Fruit fly (Drosophila melanogaster) whole organism, embryonic: ENCODE data around the gene Arpc1.

ENCODE experiments used
- CG10431 ChIP-seq: fragments of 200-800 bp; sonication (Bioruptor generic); optimal IDR thresholded peaks from 3 replicates; lab custom pipeline; 2018; ENCODE audit warnings: missing biosample characterization, mild to moderate bottlenecking, missing genetic modification characterization
- CG10543 ChIP-seq: fragments of 200-800 bp; sonication (Bioruptor generic); optimal IDR thresholded peaks from 3 replicates; lab custom pipeline; 2017; ENCODE audit warnings: missing biosample characterization, mild to moderate bottlenecking, missing genetic modification characterization, moderate library complexity
- CG11695 ChIP-seq: fragments of 200-800 bp; sonication (Bioruptor generic); IDR thresholded peaks from 3 replicates; pipeline ENCODE4 v1.3.6; 2022; ENCODE audit warnings: missing biosample characterization, missing genetic modification characterization
- CG12219 ChIP-seq: fragments of 200-800 bp; sonication (Bioruptor generic); optimal IDR thresholded peaks from 3 replicates; lab custom pipeline; 2018; ENCODE audit warnings: missing biosample characterization, mild to moderate bottlenecking, missing genetic modification characterization
- CG13894 ChIP-seq: fragments of 200-800 bp; sonication (Bioruptor generic); optimal IDR thresholded peaks from 3 replicates; lab custom pipeline; 2018; ENCODE audit warnings: missing biosample characterization, mild to moderate bottlenecking, missing genetic modification characterization, moderate library complexity
- CG15011 ChIP-seq: fragments of 200-800 bp; sonication (Bioruptor generic); optimal IDR thresholded peaks from 3 replicates; lab custom pipeline; 2018; ENCODE audit warnings: missing biosample characterization, mild to moderate bottlenecking, missing genetic modification characterization
- CG15073 ChIP-seq: fragments of 200-800 bp; sonication (Bioruptor generic); optimal IDR thresholded peaks from 2 replicates; lab custom pipeline; 2016; ENCODE audit warnings: missing biosample characterization, missing genetic modification characterization
- CG15479 ChIP-seq: fragments of 200-800 bp; sonication (Bioruptor generic); optimal IDR thresholded peaks from 3 replicates; lab custom pipeline; 2019; ENCODE audit warnings: missing biosample characterization, mild to moderate bottlenecking, missing genetic modification characterization, moderate library complexity
- CG15514 ChIP-seq: fragments of 200-800 bp; sonication (Bioruptor generic); optimal IDR thresholded peaks from 3 replicates; lab custom pipeline; 2017; ENCODE audit warnings: missing biosample characterization, missing genetic modification characterization, mild to moderate bottlenecking, moderate library complexity, missing genetic modification reagents
- CG1602 ChIP-seq: fragments of 200-800 bp; sonication (Bioruptor generic); optimal IDR thresholded peaks from 3 replicates; lab custom pipeline; 2016; ENCODE audit warnings: missing biosample characterization, missing genetic modification characterization
- CG1603 ChIP-seq: fragments of 200-800 bp; sonication (Bioruptor generic); optimal IDR thresholded peaks from 2 replicates; lab custom pipeline; 2019; ENCODE audit warnings: missing biosample characterization, mild to moderate bottlenecking, missing genetic modification characterization, moderate library complexity
- CG18476 ChIP-seq: fragments of 200-800 bp; sonication (Bioruptor generic); optimal IDR thresholded peaks from 2 replicates; lab custom pipeline; 2016; ENCODE audit warnings: missing biosample characterization, mild to moderate bottlenecking, missing genetic modification characterization
- CG2120 ChIP-seq: fragments of 200-800 bp; sonication (Bioruptor generic); optimal IDR thresholded peaks from 3 replicates; lab custom pipeline; 2016; ENCODE audit warnings: missing biosample characterization, missing genetic modification characterization
- CG30431 ChIP-seq: fragments of 200-800 bp; sonication (Bioruptor generic); optimal IDR thresholded peaks from 2 replicates; lab custom pipeline; 2017; ENCODE audit warnings: missing biosample characterization, missing genetic modification characterization
- CG32772 ChIP-seq: fragments of 200-800 bp; sonication (Bioruptor generic); IDR thresholded peaks from 2 replicates; pipeline ENCODE4 v1.3.6; 2022; ENCODE audit warnings: missing biosample characterization, missing genetic modification characterization
- CG3407 ChIP-seq: fragments of 200-800 bp; sonication (Bioruptor generic); optimal IDR thresholded peaks from 2 replicates; lab custom pipeline; 2018; ENCODE audit warnings: missing biosample characterization, mild to moderate bottlenecking, missing genetic modification characterization
- CG42726 ChIP-seq: fragments of 200-800 bp; sonication (Bioruptor generic); IDR thresholded peaks from 2 replicates; pipeline ENCODE4 v1.3.6; 2022; ENCODE audit warnings: missing biosample characterization, missing genetic modification characterization; ENCODE audit not compliant: partially characterized antibody
- CG4424 ChIP-seq: fragments of 200-800 bp; sonication (Bioruptor generic); optimal IDR thresholded peaks from 3 replicates; lab custom pipeline; 2016; ENCODE audit warnings: missing biosample characterization, missing genetic modification characterization
- CG4617 ChIP-seq: fragments of 200-800 bp; sonication (Bioruptor generic); optimal IDR thresholded peaks from 3 replicates; lab custom pipeline; 2016; ENCODE audit warnings: missing biosample characterization, missing genetic modification characterization, borderline replicate concordance
- CG9215 ChIP-seq: fragments of 200-800 bp; sonication (Bioruptor generic); IDR thresholded peaks from 2 replicates; pipeline ENCODE4 v1.3.6; 2022; ENCODE audit warnings: missing biosample characterization, missing genetic modification characterization
- Chrac-16 ChIP-seq: fragments of 200-800 bp; sonication (Bioruptor generic); optimal IDR thresholded peaks from 3 replicates; lab custom pipeline; 2016; ENCODE audit warnings: missing biosample characterization, missing genetic modification characterization
- Dek ChIP-seq: fragments of 200-800 bp; sonication (Bioruptor generic); optimal IDR thresholded peaks from 3 replicates; lab custom pipeline; 2019; ENCODE audit warnings: missing biosample characterization, mild to moderate bottlenecking, missing genetic modification characterization, moderate library complexity
- Dref ChIP-seq: fragments of 200-800 bp; sonication (Bioruptor generic); IDR thresholded peaks from 2 replicates; pipeline ENCODE4 v1.3.6; 2022; ENCODE audit warnings: missing biosample characterization, missing genetic modification characterization
- Fer2 ChIP-seq: fragments of 200-800 bp; sonication (Bioruptor generic); optimal IDR thresholded peaks from 2 replicates; lab custom pipeline; 2018; ENCODE audit warnings: missing biosample characterization, mild to moderate bottlenecking, missing genetic modification characterization, moderate library complexity
- Max ChIP-seq: fragments of 200-800 bp; sonication (Bioruptor generic); optimal IDR thresholded peaks from 2 replicates; lab custom pipeline; 2016; ENCODE audit warnings: missing biosample characterization, mild to moderate bottlenecking, missing genetic modification characterization
- Meics ChIP-seq: fragments of 200-800 bp; sonication (Bioruptor generic); optimal IDR thresholded peaks from 2 replicates; lab custom pipeline; 2017; ENCODE audit warnings: missing biosample characterization, mild to moderate bottlenecking, missing genetic modification characterization
- Ptx1 ChIP-seq: fragments of 200-800 bp; sonication (Bioruptor generic); IDR thresholded peaks from 2 replicates; pipeline ENCODE4 v1.3.6; 2022; ENCODE audit warnings: missing biosample characterization, missing genetic modification characterization
- Scr ChIP-seq: fragments of 200-800 bp; sonication (Bioruptor generic); IDR thresholded peaks from 2 replicates; pipeline ENCODE4 v1.3.6; 2022; ENCODE audit warnings: missing biosample characterization, missing genetic modification characterization; ENCODE audit not compliant: partially characterized antibody
- Spps ChIP-seq: fragments of 200-800 bp; sonication (Bioruptor generic); optimal IDR thresholded peaks from 2 replicates; lab custom pipeline; 2018; ENCODE audit warnings: missing biosample characterization, mild to moderate bottlenecking, missing genetic modification characterization
- aop ChIP-seq: fragments of 200-800 bp; sonication (Bioruptor generic); IDR thresholded peaks from 2 replicates; pipeline ENCODE4 v1.3.6; 2022; ENCODE audit warnings: missing biosample characterization, missing genetic modification characterization
- ara ChIP-seq: fragments of 200-800 bp; sonication (Bioruptor generic); IDR thresholded peaks from 2 replicates; pipeline ENCODE4 v1.3.6; 2022; ENCODE audit warnings: missing biosample characterization, missing genetic modification characterization
- ash1 ChIP-seq: fragments of 200-800 bp; sonication (Bioruptor generic); optimal IDR thresholded peaks from 2 replicates; lab custom pipeline; 2018; ENCODE audit warnings: missing biosample characterization, mild to moderate bottlenecking, missing genetic modification characterization
- bab2 ChIP-seq: fragments of 200-800 bp; sonication (Bioruptor generic); optimal IDR thresholded peaks from 2 replicates; lab custom pipeline; 2016; ENCODE audit warnings: missing biosample characterization, missing genetic modification characterization
- cato ChIP-seq: fragments of 200-800 bp; sonication (Bioruptor generic); optimal IDR thresholded peaks from 2 replicates; lab custom pipeline; 2016; ENCODE audit warnings: missing biosample characterization, missing genetic modification characterization, borderline replicate concordance
- chinmo ChIP-seq: fragments of 200-800 bp; sonication (Bioruptor generic); IDR thresholded peaks from 4 replicates; pipeline ENCODE4 v1.3.6; 2022; ENCODE audit warnings: missing biosample characterization, missing genetic modification characterization; ENCODE audit not compliant: partially characterized antibody
- chn ChIP-seq: fragments of 200-800 bp; sonication (Bioruptor generic); optimal IDR thresholded peaks from 2 replicates; lab custom pipeline; 2016; ENCODE audit warnings: missing biosample characterization, missing genetic modification characterization
- en ChIP-seq: fragments of 200-800 bp; sonication (Bioruptor generic); optimal IDR thresholded peaks from 2 replicates; lab custom pipeline; 2016; ENCODE audit warnings: missing biosample characterization, missing genetic modification characterization
- gsb ChIP-seq: fragments of 200-800 bp; sonication (Bioruptor generic); IDR thresholded peaks from 2 replicates; pipeline ENCODE4 v1.3.6; 2022; ENCODE audit warnings: missing biosample characterization, missing genetic modification characterization
- ham ChIP-seq: fragments of 200-800 bp; sonication (Bioruptor generic); IDR thresholded peaks from 2 replicates; pipeline ENCODE4 v1.3.6; 2022; ENCODE audit warnings: missing biosample characterization, missing genetic modification characterization
- jigr1 ChIP-seq: fragments of 200-800 bp; sonication (Bioruptor generic); IDR thresholded peaks from 3 replicates; pipeline ENCODE4 v1.3.6; 2022; ENCODE audit warnings: missing biosample characterization, missing genetic modification characterization
- lov ChIP-seq, 2 experiments: fragments of 200-800 bp in 1 of 2; fragments of >200 bp in 1 of 2; sonication (Bioruptor generic) in 1 of 2; IDR thresholded peaks in 1 of 2; optimal IDR thresholded peaks in 1 of 2; 2 replicates in 1 of 2; 3 replicates in 1 of 2; pipeline versions ENCODE4 v1.3.6 to Lab custom; 2017 to 2022; ENCODE audit warnings: missing biosample characterization in 1 of 2, missing genetic modification characterization in 1 of 2
- pan ChIP-seq, 4 experiments: fragments of >200 bp in 3 of 4; fragments of 200-800 bp in 1 of 4; sonication (Bioruptor generic) in 1 of 4; optimal IDR thresholded peaks in 3 of 4; IDR thresholded peaks in 1 of 4; 2 replicates each; pipeline versions ENCODE4 v1.3.6 to Lab custom; 2017 to 2022; ENCODE audit warnings: missing biosample characterization in 2 of 4, missing genetic modification characterization in 2 of 4, mixed read lengths in 1 of 4
- pnt ChIP-seq: fragments of 200-800 bp; sonication (Bioruptor generic); optimal IDR thresholded peaks from 3 replicates; lab custom pipeline; 2016; ENCODE audit warnings: missing biosample characterization, missing genetic modification characterization
- pzg ChIP-seq: fragments of 200-800 bp; sonication (Bioruptor generic); optimal IDR thresholded peaks from 3 replicates; lab custom pipeline; 2018; ENCODE audit warnings: missing biosample characterization, mild to moderate bottlenecking, missing genetic modification characterization, moderate library complexity
- row ChIP-seq: fragments of 200-800 bp; sonication (Bioruptor generic); IDR thresholded peaks from 3 replicates; pipeline ENCODE4 v1.3.6; 2022; ENCODE audit warnings: missing biosample characterization, missing genetic modification characterization
- sens ChIP-seq: fragments of 200-800 bp; sonication (Bioruptor generic); peaks from one replicate; lab custom pipeline; 2016; ENCODE audit warnings: missing biosample characterization, missing genetic modification characterization
- shn ChIP-seq: fragments of 200-800 bp; sonication (Bioruptor generic); optimal IDR thresholded peaks from 3 replicates; lab custom pipeline; 2016; ENCODE audit warnings: missing biosample characterization, missing genetic modification characterization
- tin ChIP-seq: fragments of 200-800 bp; sonication (Bioruptor generic); optimal IDR thresholded peaks from 3 replicates; lab custom pipeline; 2016; ENCODE audit warnings: missing biosample characterization, missing genetic modification characterization
- tup ChIP-seq: fragments of 200-800 bp; sonication (Bioruptor generic); optimal IDR thresholded peaks from 2 replicates; lab custom pipeline; 2016; ENCODE audit warnings: missing biosample characterization, mild to moderate bottlenecking, missing genetic modification characterization, moderate library complexity
- unc-4 ChIP-seq: fragments of 200-800 bp; sonication (Bioruptor generic); IDR thresholded peaks from 2 replicates; pipeline ENCODE4 v1.3.6; 2022; ENCODE audit warnings: missing biosample characterization, missing genetic modification characterization; ENCODE audit not compliant: partially characterized antibody

Arpc1 gene

DNA sequence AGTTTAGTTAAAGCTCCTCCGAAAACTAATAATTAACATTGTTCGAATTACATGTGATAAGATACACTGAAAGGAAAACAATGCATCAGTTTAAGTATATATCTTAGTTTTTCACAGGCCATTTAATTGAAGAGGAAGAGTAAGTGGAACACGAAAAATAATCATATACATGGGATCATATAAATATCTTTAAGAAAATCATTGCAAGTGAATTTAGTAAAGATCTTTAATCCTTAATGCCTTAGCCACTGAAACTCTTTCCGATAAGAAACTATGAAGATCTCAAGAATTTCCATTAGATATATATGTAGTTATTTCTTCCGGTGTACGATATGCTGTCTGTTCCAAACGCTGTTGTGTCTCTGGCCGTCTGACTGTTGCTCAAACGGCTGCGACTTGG lies 50.9 kb downstream of the Arpc1 start (continued):
- TF ChIP-seq CG42726 (GFP tag; lab: Robert Waterston, UW), result no peak
- no peak for TF ChIP-seq CG32772
- TF ChIP-seq CG9215 (GFP tag; lab: Robert Waterston, UW), result no peak
- peak; percentile 11 for TF ChIP-seq Chrac-16 (GFP tag; lab: Kevin White, UChicago)
- no peak for TF ChIP-seq cato (GFP tag; lab: Kevin White, UChicago)
- TF ChIP-seq CG11695 (GFP tag; lab: Robert Waterston, UW), result no peak
- TF ChIP-seq CG15073, result no peak
- TF ChIP-seq Dref (GFP tag; lab: Robert Waterston, UW), result no peak
- TF ChIP-seq Fer2, result no peak
- no peak for TF ChIP-seq unc-4
- TF ChIP-seq CG1602 (GFP tag; lab: Kevin White, UChicago), result peak; percentile 53
- TF ChIP-seq ash1, result no peak
- TF ChIP-seq ham (GFP tag; lab: Robert Waterston, UW), result no peak
- peak; percentile 77 for TF ChIP-seq CG2120
- TF ChIP-seq tin (GFP tag; lab: Kevin White, UChicago), result peak; percentile 9
- TF ChIP-seq Meics (GFP tag; lab: Kevin White, UChicago), result peak; percentile 47
- TF ChIP-seq CG30431 (GFP tag; lab: Kevin White, UChicago), result peak; percentile 10
- TF ChIP-seq CG4617 (GFP tag; lab: Kevin White, UChicago), result no peak
- TF ChIP-seq jigr1 (GFP tag; lab: Robert Waterston, UW), result no peak
- TF ChIP-seq gsb (GFP tag; lab: Robert Waterston, UW), result no peak
- TF ChIP-seq CG10543 (GFP tag; lab: Kevin White, UChicago), result no peak
- TF ChIP-seq shn (GFP tag; lab: Kevin White, UChicago), result no peak
- TF ChIP-seq bab2 (GFP tag; lab: Kevin White, UChicago), result peak; percentile 51
- no peak for TF ChIP-seq Spps (tag; lab: Kevin White, UChicago)
- TF ChIP-seq CG15514 (GFP tag; lab: Kevin White, UChicago), result peak; percentile 10
- TF ChIP-seq pan (optimal IDR thresholded peaks at IDR 0.05; lab: Kevin White, UChicago), result no peak
- peak in 1 of 2 experiments; percentile 47 for TF ChIP-seq pan (GFP tag; optimal IDR thresholded peaks at IDR 0.05 in 1 of 2, IDR thresholded peaks at IDR 0.05 in 1 of 2)
- peak; percentile 12 for TF ChIP-seq pnt
- no peak for TF ChIP-seq pzg
- no peak for TF ChIP-seq lov (optimal IDR thresholded peaks at IDR 0.05; lab: Kevin White, UChicago)
- no peak for TF ChIP-seq lov (GFP tag; IDR thresholded peaks at IDR 0.05; lab: Robert Waterston, UW)
- no peak for TF ChIP-seq en
- peak; percentile 45 for TF ChIP-seq Max (GFP tag; lab: Kevin White, UChicago)
- peak; percentile 35 for TF ChIP-seq CG1603 (tag; lab: Kevin White, UChicago)
- no peak for TF ChIP-seq CG15479 (GFP tag; lab: Kevin White, UChicago)
- no peak for TF ChIP-seq ara (GFP tag; lab: Robert Waterston, UW)
- TF ChIP-seq CG10431 (GFP tag; lab: Kevin White, UChicago), result peak; percentile 30
- TF ChIP-seq CG3407 (GFP tag; lab: Kevin White, UChicago), result peak; percentile 49
- peak; percentile 93 for TF ChIP-seq sens (GFP tag; lab: Kevin White, UChicago)
- peak; percentile 65; the same call in 2 of the 3 replicates for TF ChIP-seq row
- TF ChIP-seq CG4424, result peak; percentile 45
- peak; percentile 71 for TF ChIP-seq Ptx1
- TF ChIP-seq CG12219, result no peak
- TF ChIP-seq chinmo (GFP tag; lab: Robert Waterston, UW), result no peak
- TF ChIP-seq chn, result peak; percentile 18
- no peak for TF ChIP-seq aop
- peak; percentile 54 for TF ChIP-seq CG18476 (GFP tag; lab: Kevin White, UChicago)
- no peak for TF ChIP-seq CG13894 (tag; lab: Kevin White, UChicago)
- no peak for TF ChIP-seq tup
- TF ChIP-seq Dek, result peak; percentile 54
- TF ChIP-seq CG15011 (GFP tag; lab: Kevin White, UChicago), result peak; percentile 4
- TF ChIP-seq Scr (GFP tag; lab: Robert Waterston, UW), result no peak
